Fruit fly (Drosophila melanogaster) whole organism, embryonic: Measurements from ENCODE around the gene Ns1.
A peak's percentile ranks its signal among the peaks of the same experiment; 100 is the strongest.

ENCODE experiments used
- B-H2 ChIP-seq: fragments of 200-800 bp; sonication (Bioruptor generic); optimal IDR thresholded peaks from 2 replicates; lab custom pipeline; 2018; ENCODE audit warnings: missing biosample characterization, mild to moderate bottlenecking, missing genetic modification characterization
- Bgb ChIP-seq: fragments of 200-800 bp; sonication (Bioruptor generic); IDR thresholded peaks from 2 replicates; pipeline ENCODE4 v1.3.6; 2022; ENCODE audit warnings: missing biosample characterization, missing genetic modification characterization; ENCODE audit not compliant: partially characterized antibody
- CG10543 ChIP-seq: fragments of 200-800 bp; sonication (Bioruptor generic); optimal IDR thresholded peaks from 3 replicates; lab custom pipeline; 2017; ENCODE audit warnings: missing biosample characterization, mild to moderate bottlenecking, missing genetic modification characterization, moderate library complexity
- CG11696 ChIP-seq: fragments of 200-800 bp; sonication (Bioruptor generic); IDR thresholded peaks from 2 replicates; pipeline ENCODE4 v1.3.6; 2022; ENCODE audit warnings: missing biosample characterization, missing genetic modification characterization
- CG12769 ChIP-seq: fragments of 200-800 bp; sonication (Bioruptor generic); optimal IDR thresholded peaks from 2 replicates; lab custom pipeline; 2019; ENCODE audit warnings: missing biosample characterization, mild to moderate bottlenecking, missing genetic modification characterization, moderate library complexity
- CG13123 ChIP-seq: fragments of 200-800 bp; sonication (Bioruptor generic); optimal IDR thresholded peaks from 2 replicates; lab custom pipeline; 2016; ENCODE audit warnings: missing biosample characterization, missing genetic modification characterization
- CG13296 ChIP-seq: fragments of 200-800 bp; sonication (Bioruptor generic); optimal IDR thresholded peaks from 3 replicates; lab custom pipeline; 2018; ENCODE audit warnings: missing biosample characterization, mild to moderate bottlenecking, missing genetic modification characterization
- CG13894 ChIP-seq: fragments of 200-800 bp; sonication (Bioruptor generic); optimal IDR thresholded peaks from 3 replicates; lab custom pipeline; 2018; ENCODE audit warnings: missing biosample characterization, mild to moderate bottlenecking, missing genetic modification characterization, moderate library complexity
- CG18476 ChIP-seq: fragments of 200-800 bp; sonication (Bioruptor generic); optimal IDR thresholded peaks from 2 replicates; lab custom pipeline; 2016; ENCODE audit warnings: missing biosample characterization, mild to moderate bottlenecking, missing genetic modification characterization
- CG18599 ChIP-seq: fragments of 200-800 bp; sonication (Bioruptor generic); optimal IDR thresholded peaks from 3 replicates; lab custom pipeline; 2017; ENCODE audit warnings: missing biosample characterization, missing genetic modification characterization, mild to moderate bottlenecking, moderate library complexity, missing genetic modification reagents
- CG2678 ChIP-seq: fragments of 200-800 bp; sonication (Bioruptor generic); optimal IDR thresholded peaks from 3 replicates; lab custom pipeline; 2019; ENCODE audit warnings: missing biosample characterization, mild to moderate bottlenecking, missing genetic modification characterization, moderate library complexity
- CG6175 ChIP-seq: fragments of 200-800 bp; sonication (Bioruptor generic); IDR thresholded peaks from 3 replicates; pipeline ENCODE4 v1.3.6; 2022; ENCODE audit warnings: missing biosample characterization, missing genetic modification characterization
- CG8290 ChIP-seq, 3 experiments: fragments of 200-800 bp; sonication (Bioruptor generic); optimal IDR thresholded peaks; 2 replicates each; lab custom pipeline; 2016 to 2019; ENCODE audit warnings: missing biosample characterization in 3 of 3, missing genetic modification characterization in 3 of 3, mild to moderate bottlenecking in 2 of 3, moderate library complexity in 1 of 3
- CG9437 ChIP-seq: fragments of 200-800 bp; sonication (Bioruptor generic); optimal IDR thresholded peaks from 2 replicates; lab custom pipeline; 2018; ENCODE audit warnings: missing biosample characterization, mild to moderate bottlenecking, missing genetic modification characterization
- Dip2 ChIP-seq: fragments of 200-800 bp; sonication (Bioruptor generic); IDR thresholded peaks from 2 replicates; pipeline ENCODE4 v1.3.6; 2022; ENCODE audit warnings: missing biosample characterization, missing genetic modification characterization
- Dp ChIP-seq: fragments of 200-800 bp; sonication (Bioruptor generic); optimal IDR thresholded peaks from 2 replicates; lab custom pipeline; 2018; ENCODE audit warnings: missing biosample characterization, mild to moderate bottlenecking, missing genetic modification characterization, moderate library complexity
- E2f2 ChIP-seq: fragments of 200-800 bp; sonication (Bioruptor generic); IDR thresholded peaks from 2 replicates; pipeline ENCODE4 v1.3.6; 2022; ENCODE audit warnings: missing biosample characterization, missing genetic modification characterization
- Elba2 ChIP-seq: fragments of 200-800 bp; sonication (Bioruptor generic); optimal IDR thresholded peaks from 3 replicates; lab custom pipeline; 2016; ENCODE audit warnings: missing biosample characterization, missing genetic modification characterization
- Fer1 ChIP-seq: fragments of 200-800 bp; sonication (Bioruptor generic); optimal IDR thresholded peaks from 2 replicates; lab custom pipeline; 2017; ENCODE audit warnings: missing biosample characterization, mild to moderate bottlenecking, missing genetic modification characterization
- Fer3 ChIP-seq: fragments of 200-800 bp; sonication (Bioruptor generic); optimal IDR thresholded peaks from 2 replicates; lab custom pipeline; 2018; ENCODE audit warnings: missing biosample characterization, mild to moderate bottlenecking, missing genetic modification characterization, moderate library complexity
- GATAe ChIP-seq: fragments of 200-800 bp; sonication (Bioruptor generic); conservative IDR thresholded peaks from 2 replicates; pipeline ENCODE4 v1.3.6; 2022; ENCODE audit warnings: missing biosample characterization, missing genetic modification characterization
- Kr ChIP-seq: fragments of 200-800 bp; sonication (Bioruptor generic); optimal IDR thresholded peaks from 2 replicates; lab custom pipeline; 2017; ENCODE audit warnings: missing biosample characterization, mild to moderate bottlenecking, missing genetic modification characterization
- Med ChIP-seq: fragments of 200-800 bp; sonication (Bioruptor generic); peaks from one replicate; lab custom pipeline; 2016; ENCODE audit warnings: missing biosample characterization, missing genetic modification characterization, mild to moderate bottlenecking, inconsistent platforms, moderate library complexity
- Nf-YC ChIP-seq: fragments of 200-800 bp; optimal IDR thresholded peaks from 3 replicates; lab custom pipeline; 2019; ENCODE audit warnings: missing biosample characterization, mild to moderate bottlenecking, missing genetic modification characterization, moderate library complexity
- Pdp1 ChIP-seq, 2 experiments: fragments of 200-800 bp; sonication (Bioruptor generic); optimal IDR thresholded peaks; 3 replicates each; lab custom pipeline; 2016; ENCODE audit warnings: missing biosample characterization in 2 of 2, missing genetic modification characterization in 2 of 2, mild to moderate bottlenecking in 1 of 2, moderate library complexity in 1 of 2
- Scr ChIP-seq: fragments of 200-800 bp; sonication (Bioruptor generic); IDR thresholded peaks from 2 replicates; pipeline ENCODE4 v1.3.6; 2022; ENCODE audit warnings: missing biosample characterization, missing genetic modification characterization; ENCODE audit not compliant: partially characterized antibody
- abd-A ChIP-seq: fragments of 200-800 bp; sonication (Bioruptor generic); optimal IDR thresholded peaks from 3 replicates; lab custom pipeline; 2019; ENCODE audit warnings: missing biosample characterization, mild to moderate bottlenecking, missing genetic modification characterization, moderate library complexity
- cg ChIP-seq: fragments of 200-800 bp; sonication (Bioruptor generic); optimal IDR thresholded peaks from 3 replicates; lab custom pipeline; 2019; ENCODE audit warnings: missing biosample characterization, mild to moderate bottlenecking, missing genetic modification characterization, moderate library complexity
- chinmo ChIP-seq: fragments of 200-800 bp; sonication (Bioruptor generic); IDR thresholded peaks from 4 replicates; pipeline ENCODE4 v1.3.6; 2022; ENCODE audit warnings: missing biosample characterization, missing genetic modification characterization; ENCODE audit not compliant: partially characterized antibody
- ewg ChIP-seq: fragments of 200-800 bp; sonication (Bioruptor generic); optimal IDR thresholded peaks from 3 replicates; lab custom pipeline; 2017; ENCODE audit warnings: mild to moderate bottlenecking, missing biosample characterization, missing genetic modification reagents, missing genetic modification characterization
- fd3F ChIP-seq: fragments of 200-800 bp; sonication (Bioruptor generic); optimal IDR thresholded peaks from 2 replicates; lab custom pipeline; 2018; ENCODE audit warnings: missing biosample characterization, mild to moderate bottlenecking, missing genetic modification characterization, moderate library complexity
- gro ChIP-seq: fragments of 200-800 bp; sonication (Bioruptor generic); optimal IDR thresholded peaks from 2 replicates; lab custom pipeline; 2016; ENCODE audit warnings: missing biosample characterization, missing genetic modification characterization
- hbn ChIP-seq: fragments of 200-800 bp; sonication (Bioruptor generic); IDR thresholded peaks from 2 replicates; pipeline ENCODE4 v1.3.6; 2022; ENCODE audit warnings: missing biosample characterization, missing genetic modification characterization; ENCODE audit not compliant: partially characterized antibody
- hkb ChIP-seq, 2 experiments: fragments of 200-800 bp in 1 of 2; fragments of >200 bp in 1 of 2; sonication (Bioruptor generic) in 1 of 2; IDR thresholded peaks in 1 of 2; optimal IDR thresholded peaks in 1 of 2; 2 replicates each; pipeline versions ENCODE4 v1.3.6 to Lab custom; 2017 to 2022; ENCODE audit warnings: missing biosample characterization in 1 of 2, missing genetic modification characterization in 1 of 2
- ind ChIP-seq: fragments of 200-800 bp; sonication (Bioruptor generic); optimal IDR thresholded peaks from 3 replicates; lab custom pipeline; 2016; ENCODE audit warnings: missing biosample characterization, missing genetic modification characterization
- lab ChIP-seq: fragments of 200-800 bp; sonication (Bioruptor generic); optimal IDR thresholded peaks from 3 replicates; lab custom pipeline; 2017; ENCODE audit warnings: missing biosample characterization, missing genetic modification characterization, mild to moderate bottlenecking, moderate library complexity, missing genetic modification reagents
- lov ChIP-seq, 2 experiments: fragments of 200-800 bp in 1 of 2; fragments of >200 bp in 1 of 2; sonication (Bioruptor generic) in 1 of 2; IDR thresholded peaks in 1 of 2; optimal IDR thresholded peaks in 1 of 2; 2 replicates in 1 of 2; 3 replicates in 1 of 2; pipeline versions ENCODE4 v1.3.6 to Lab custom; 2017 to 2022; ENCODE audit warnings: missing biosample characterization in 1 of 2, missing genetic modification characterization in 1 of 2
- mirr ChIP-seq: fragments of 200-800 bp; sonication (Bioruptor generic); optimal IDR thresholded peaks from 3 replicates; lab custom pipeline; 2018; ENCODE audit warnings: missing biosample characterization, mild to moderate bottlenecking, missing genetic modification characterization
- pita ChIP-seq: fragments of 200-800 bp; sonication (Bioruptor generic); optimal IDR thresholded peaks from 2 replicates; lab custom pipeline; 2017; ENCODE audit warnings: missing biosample characterization, mild to moderate bottlenecking, missing genetic modification characterization
- sd ChIP-seq: fragments of 200-800 bp; sonication (Bioruptor generic); optimal IDR thresholded peaks from 3 replicates; lab custom pipeline; 2018; ENCODE audit warnings: missing biosample characterization, mild to moderate bottlenecking, missing genetic modification characterization, moderate library complexity
- sr ChIP-seq: fragments of 200-800 bp; sonication (Bioruptor generic); IDR thresholded peaks from 3 replicates; pipeline ENCODE4 v1.3.6; 2022; ENCODE audit warnings: missing biosample characterization, missing genetic modification characterization
- stc ChIP-seq: fragments of 200-800 bp; sonication (Bioruptor generic); IDR thresholded peaks from 2 replicates; pipeline ENCODE4 v1.3.6; 2022; ENCODE audit warnings: missing biosample characterization, missing genetic modification characterization
- sug ChIP-seq: fragments of 200-800 bp; optimal IDR thresholded peaks from 2 replicates; lab custom pipeline; 2019; ENCODE audit warnings: missing biosample characterization, mild to moderate bottlenecking, missing genetic modification characterization, moderate library complexity
- unc-4 ChIP-seq: fragments of 200-800 bp; sonication (Bioruptor generic); IDR thresholded peaks from 2 replicates; pipeline ENCODE4 v1.3.6; 2022; ENCODE audit warnings: missing biosample characterization, missing genetic modification characterization; ENCODE audit not compliant: partially characterized antibody
- vvl ChIP-seq: fragments of 200-800 bp; sonication (Bioruptor generic); IDR thresholded peaks from 2 replicates; pipeline ENCODE4 v1.3.6; 2022; ENCODE audit warnings: missing biosample characterization, missing genetic modification characterization

The Ns1 gene

dm6 chr3R:17067721-17068120 is 4.8 kb downstream of the Ns1 start:
- TF ChIP-seq CG2678 (tag; lab: Kevin White, UChicago): no peak
- no peak for TF ChIP-seq hkb (optimal IDR thresholded peaks at IDR 0.05; lab: Kevin White, UChicago)
- no peak for TF ChIP-seq hkb (GFP tag; IDR thresholded peaks at IDR 0.05; lab: Robert Waterston, UW)
- TF ChIP-seq Med (GFP tag; lab: Kevin White, UChicago): peak; percentile 83
- peak; percentile 83 for TF ChIP-seq CG9437
- TF ChIP-seq CG12769 (tag; lab: Kevin White, UChicago): peak; percentile 54
- TF ChIP-seq pita: no peak
- 0 out of 2 replicates have a peak, but pooled peaks have one; percentile 20 for TF ChIP-seq Bgb (GFP tag; lab: Robert Waterston, UW)
- TF ChIP-seq Nf-YC: peak; percentile 40
- TF ChIP-seq CG11696 (GFP tag; lab: Robert Waterston, UW): no peak
- no peak for TF ChIP-seq CG8290 (GFP tag; optimal IDR thresholded peaks at IDR 0.05; lab: Kevin White, UChicago)
- peak in 1 of 2 experiments; percentile 40 for TF ChIP-seq CG8290 (tag; optimal IDR thresholded peaks at IDR 0.05; lab: Kevin White, UChicago)
- TF ChIP-seq Pdp1 (GFP tag; optimal IDR thresholded peaks at IDR 0.05; lab: Kevin White, UChicago): peak in 1 of 2 experiments; percentile 98
- TF ChIP-seq sug: peak; percentile 8
- no peak for TF ChIP-seq CG13123
- no peak for TF ChIP-seq Elba2 (GFP tag; lab: Kevin White, UChicago)
- no peak for TF ChIP-seq ind (GFP tag; lab: Kevin White, UChicago)
- TF ChIP-seq lab (GFP tag; lab: Kevin White, UChicago): peak; percentile 5
- TF ChIP-seq vvl (GFP tag; lab: Robert Waterston, UW): peak; percentile 58; the same call in 1 of the 2 replicates
- peak; percentile 69 for TF ChIP-seq E2f2 (GFP tag; lab: Robert Waterston, UW)
- no peak for TF ChIP-seq Dip2 (GFP tag; lab: Robert Waterston, UW)
- peak; percentile 44 for TF ChIP-seq mirr
- TF ChIP-seq unc-4 (GFP tag; lab: Robert Waterston, UW): 0 out of 2 replicates have a peak, but pooled peaks have one; percentile 17
- TF ChIP-seq Scr (GFP tag; lab: Robert Waterston, UW): peak; percentile 14; the same call in 1 of the 2 replicates
- peak; percentile 79 for TF ChIP-seq sd (tag; lab: Kevin White, UChicago)
- TF ChIP-seq cg (GFP tag; lab: Kevin White, UChicago): peak; percentile 73
- TF ChIP-seq CG13296 (GFP tag; lab: Kevin White, UChicago): peak; percentile 8
- TF ChIP-seq ewg (GFP tag; lab: Kevin White, UChicago): no peak
- TF ChIP-seq gro (GFP tag; lab: Kevin White, UChicago): peak; percentile 51
- peak; percentile 45 for TF ChIP-seq CG10543 (GFP tag; lab: Kevin White, UChicago)
- TF ChIP-seq Fer1 (GFP tag; lab: Kevin White, UChicago): no peak
- no peak for TF ChIP-seq abd-A (tag; lab: Kevin White, UChicago)
- no peak for TF ChIP-seq CG18599 (GFP tag; lab: Kevin White, UChicago)
- TF ChIP-seq Dp (GFP tag; lab: Kevin White, UChicago): peak; percentile 43
- TF ChIP-seq CG13894 (tag; lab: Kevin White, UChicago): peak; percentile 69
- peak; percentile 86; the same call in 3 of the 4 replicates for TF ChIP-seq chinmo (GFP tag; lab: Robert Waterston, UW)
- TF ChIP-seq Kr (GFP tag; lab: Kevin White, UChicago): no peak
- TF ChIP-seq CG18476 (GFP tag; lab: Kevin White, UChicago): no peak

- no peak for TF ChIP-seq GATAe (GFP tag; lab: Robert Waterston, UW)
- no peak for TF ChIP-seq Fer3 (tag; lab: Kevin White, UChicago)
- TF ChIP-seq sr (GFP tag; lab: Robert Waterston, UW): peak; percentile 73; the same call in 2 of the 3 replicates
- peak; percentile 46 for TF ChIP-seq CG10543 (GFP tag; lab: Kevin White, UChicago)
- no peak for TF ChIP-seq fd3F (GFP tag; lab: Kevin White, UChicago)
- no peak for TF ChIP-seq Dip2 (GFP tag; lab: Robert Waterston, UW)
- peak; percentile 89 for TF ChIP-seq CG12769 (tag; lab: Kevin White, UChicago)
- TF ChIP-seq ind (GFP tag; lab: Kevin White, UChicago): no peak
- TF ChIP-seq B-H2 (GFP tag; lab: Kevin White, UChicago): no peak
- 0 out of 4 replicates have a peak, but pooled peaks have one; percentile 52 for TF ChIP-seq chinmo (GFP tag; lab: Robert Waterston, UW)
- TF ChIP-seq sd (tag; lab: Kevin White, UChicago): peak; percentile 79
- 0 out of 2 replicates have a peak, but pooled peaks have one; percentile 14 for TF ChIP-seq stc
- no peak for TF ChIP-seq hbn (GFP tag; lab: Robert Waterston, UW)
- 0 out of 3 replicates have a peak, but pooled peaks have one; percentile 44 for TF ChIP-seq CG6175 (GFP tag; lab: Robert Waterston, UW)
- TF ChIP-seq lov (optimal IDR thresholded peaks at IDR 0.05; lab: Kevin White, UChicago): no peak
- no peak for TF ChIP-seq lov (GFP tag; IDR thresholded peaks at IDR 0.05; lab: Robert Waterston, UW)
Observed at dm6 chr3R:17066828-17067430, 5.5 kb downstream of the Ns1 start.
